Fruit fly (Drosophila melanogaster) whole organism, embryonic: ENCODE results near the gene CG31493.
A peak's percentile ranks its signal among the peaks of the same experiment; 100 is the strongest.

Source experiments
- Abd-B ChIP-seq: fragments of 200-800 bp; sonication (Bioruptor generic); optimal IDR thresholded peaks from 2 replicates; lab custom pipeline; 2018; ENCODE audit warnings: missing biosample characterization, mild to moderate bottlenecking, missing genetic modification characterization, moderate library complexity
- Adf1 ChIP-seq: fragments of 200-800 bp; sonication (Bioruptor generic); IDR thresholded peaks from 2 replicates; pipeline ENCODE4 v1.3.6; 2022; ENCODE audit warnings: missing biosample characterization, missing genetic modification characterization
- Aef1 ChIP-seq: fragments of 200-800 bp; sonication (Bioruptor generic); IDR thresholded peaks from 3 replicates; pipeline ENCODE4 v1.3.6; 2022; ENCODE audit warnings: missing biosample characterization, missing genetic modification characterization
- Antp ChIP-seq: fragments of 200-800 bp; sonication (Bioruptor generic); optimal IDR thresholded peaks from 3 replicates; lab custom pipeline; 2016; ENCODE audit warnings: missing biosample characterization, missing genetic modification characterization
- Bgb ChIP-seq: fragments of 200-800 bp; sonication (Bioruptor generic); IDR thresholded peaks from 2 replicates; pipeline ENCODE4 v1.3.6; 2022; ENCODE audit warnings: missing biosample characterization, missing genetic modification characterization; ENCODE audit not compliant: partially characterized antibody
- CG10321 ChIP-seq: fragments of 200-800 bp; sonication (Bioruptor generic); IDR thresholded peaks from 2 replicates; pipeline ENCODE4 v1.3.6; 2022; ENCODE audit warnings: missing biosample characterization, missing genetic modification characterization
- CG14014 ChIP-seq: fragments of 200-800 bp; sonication (Bioruptor generic); IDR thresholded peaks from 2 replicates; pipeline ENCODE4 v1.3.6; 2022; ENCODE audit warnings: missing biosample characterization, missing genetic modification characterization
- CG15479 ChIP-seq: fragments of 200-800 bp; sonication (Bioruptor generic); optimal IDR thresholded peaks from 3 replicates; lab custom pipeline; 2019; ENCODE audit warnings: missing biosample characterization, mild to moderate bottlenecking, missing genetic modification characterization, moderate library complexity
- CG15601 ChIP-seq: fragments of 200-800 bp; sonication (Bioruptor generic); optimal IDR thresholded peaks from 3 replicates; lab custom pipeline; 2019; ENCODE audit warnings: missing biosample characterization, mild to moderate bottlenecking, missing genetic modification characterization, moderate library complexity
- CG32767 ChIP-seq: fragments of 200-800 bp; sonication (Bioruptor generic); IDR thresholded peaks from 2 replicates; pipeline ENCODE4 v1.3.6; 2022; ENCODE audit warnings: missing biosample characterization, missing genetic modification characterization
- CG34422 ChIP-seq: fragments of 200-800 bp; sonication (Bioruptor generic); IDR thresholded peaks from 3 replicates; pipeline ENCODE4 v1.3.6; 2022; ENCODE audit warnings: missing biosample characterization, missing genetic modification characterization
- CG4360 ChIP-seq: fragments of 200-800 bp; sonication (Bioruptor generic); IDR thresholded peaks from 2 replicates; pipeline ENCODE4 v1.3.6; 2022; ENCODE audit warnings: missing biosample characterization, missing genetic modification characterization
- CG6683 ChIP-seq: fragments of 200-800 bp; sonication (Bioruptor generic); optimal IDR thresholded peaks from 2 replicates; lab custom pipeline; 2017; ENCODE audit warnings: missing biosample characterization, mild to moderate bottlenecking, missing genetic modification characterization, missing genetic modification reagents
- CG7271 ChIP-seq: fragments of 200-800 bp; sonication (Bioruptor generic); optimal IDR thresholded peaks from 2 replicates; lab custom pipeline; 2018; ENCODE audit warnings: missing biosample characterization, mild to moderate bottlenecking, missing genetic modification characterization, moderate library complexity
- CG8924 ChIP-seq: fragments of 200-800 bp; optimal IDR thresholded peaks from 3 replicates; lab custom pipeline; 2019; ENCODE audit warnings: missing biosample characterization, mild to moderate bottlenecking, missing genetic modification characterization, moderate library complexity
- Dad ChIP-seq: fragments of 200-800 bp; sonication (Bioruptor generic); optimal IDR thresholded peaks from 3 replicates; lab custom pipeline; 2016; ENCODE audit warnings: missing biosample characterization, missing genetic modification characterization
- Dp ChIP-seq: fragments of 200-800 bp; sonication (Bioruptor generic); optimal IDR thresholded peaks from 2 replicates; lab custom pipeline; 2018; ENCODE audit warnings: missing biosample characterization, mild to moderate bottlenecking, missing genetic modification characterization, moderate library complexity
- HLH4C ChIP-seq: fragments of 200-800 bp; sonication (Bioruptor generic); IDR thresholded peaks from 3 replicates; pipeline ENCODE4 v1.3.6; 2022; ENCODE audit warnings: missing biosample characterization, missing genetic modification characterization; ENCODE audit not compliant: partially characterized antibody
- MESR4 ChIP-seq: fragments of 200-800 bp; sonication (Bioruptor generic); optimal IDR thresholded peaks from 2 replicates; lab custom pipeline; 2018; ENCODE audit warnings: missing biosample characterization, mild to moderate bottlenecking, missing genetic modification characterization, moderate library complexity
- Med ChIP-seq: fragments of 200-800 bp; sonication (Bioruptor generic); peaks from one replicate; lab custom pipeline; 2016; ENCODE audit warnings: missing biosample characterization, missing genetic modification characterization, mild to moderate bottlenecking, inconsistent platforms, moderate library complexity
- Opbp ChIP-seq: fragments of 200-800 bp; sonication (Bioruptor generic); IDR thresholded peaks from 3 replicates; pipeline ENCODE4 v1.3.6; 2022; ENCODE audit warnings: missing biosample characterization, missing genetic modification characterization; ENCODE audit not compliant: partially characterized antibody
- YL-1 ChIP-seq: fragments of 200-800 bp; sonication (Bioruptor generic); optimal IDR thresholded peaks from 3 replicates; lab custom pipeline; 2017; ENCODE audit warnings: missing biosample characterization, mild to moderate bottlenecking, missing genetic modification characterization
- abd-A ChIP-seq: fragments of 200-800 bp; sonication (Bioruptor generic); optimal IDR thresholded peaks from 3 replicates; lab custom pipeline; 2019; ENCODE audit warnings: missing biosample characterization, mild to moderate bottlenecking, missing genetic modification characterization, moderate library complexity
- bbx ChIP-seq: fragments of 200-800 bp; sonication (Bioruptor generic); IDR thresholded peaks from 2 replicates; pipeline ENCODE4 v1.3.6; 2022; ENCODE audit warnings: missing biosample characterization, missing genetic modification characterization; ENCODE audit not compliant: partially characterized antibody
- cad ChIP-seq: fragments of >200 bp; optimal IDR thresholded peaks from 2 replicates; lab custom pipeline; 2017; ENCODE audit warnings: missing biosample characterization, missing genetic modification characterization
- cg ChIP-seq: fragments of 200-800 bp; sonication (Bioruptor generic); optimal IDR thresholded peaks from 3 replicates; lab custom pipeline; 2019; ENCODE audit warnings: missing biosample characterization, mild to moderate bottlenecking, missing genetic modification characterization, moderate library complexity
- chinmo ChIP-seq: fragments of 200-800 bp; sonication (Bioruptor generic); IDR thresholded peaks from 4 replicates; pipeline ENCODE4 v1.3.6; 2022; ENCODE audit warnings: missing biosample characterization, missing genetic modification characterization; ENCODE audit not compliant: partially characterized antibody
- crol ChIP-seq: fragments of 200-800 bp; sonication (Bioruptor generic); IDR thresholded peaks from 2 replicates; pipeline ENCODE4 v1.3.6; 2022; ENCODE audit warnings: missing biosample characterization, missing genetic modification characterization
- ewg ChIP-seq: fragments of 200-800 bp; sonication (Bioruptor generic); optimal IDR thresholded peaks from 3 replicates; lab custom pipeline; 2017; ENCODE audit warnings: mild to moderate bottlenecking, missing biosample characterization, missing genetic modification reagents, missing genetic modification characterization
- kay ChIP-seq: fragments of 200-800 bp; sonication (Bioruptor generic); optimal IDR thresholded peaks from 2 replicates; lab custom pipeline; 2016; ENCODE audit warnings: missing biosample characterization, missing genetic modification characterization
- klu ChIP-seq: fragments of 200-800 bp; sonication (Bioruptor generic); IDR thresholded peaks from 2 replicates; pipeline ENCODE4 v1.3.6; 2022; ENCODE audit warnings: missing biosample characterization, missing genetic modification characterization
- kni ChIP-seq: fragments of 200-800 bp; sonication (Bioruptor generic); optimal IDR thresholded peaks from 3 replicates; lab custom pipeline; 2017; ENCODE audit warnings: mild to moderate bottlenecking, missing biosample characterization, missing genetic modification reagents, missing genetic modification characterization
- lab ChIP-seq: fragments of 200-800 bp; sonication (Bioruptor generic); optimal IDR thresholded peaks from 3 replicates; lab custom pipeline; 2017; ENCODE audit warnings: missing biosample characterization, missing genetic modification characterization, mild to moderate bottlenecking, moderate library complexity, missing genetic modification reagents
- luna ChIP-seq: fragments of 200-800 bp; sonication (Bioruptor generic); optimal IDR thresholded peaks from 2 replicates; lab custom pipeline; 2016; ENCODE audit warnings: missing biosample characterization, missing genetic modification characterization
- nerfin-1 ChIP-seq: fragments of 200-800 bp; sonication (Bioruptor generic); optimal IDR thresholded peaks from 3 replicates; lab custom pipeline; 2019; ENCODE audit warnings: missing biosample characterization, mild to moderate bottlenecking, missing genetic modification characterization, moderate library complexity
- onecut ChIP-seq: fragments of 200-800 bp; sonication (Bioruptor generic); IDR thresholded peaks from 2 replicates; pipeline ENCODE4 v1.3.6; 2022; ENCODE audit warnings: missing biosample characterization, missing genetic modification characterization
- pros ChIP-seq: fragments of 200-800 bp; sonication (Bioruptor generic); optimal IDR thresholded peaks from 3 replicates; lab custom pipeline; 2019; ENCODE audit warnings: missing biosample characterization, mild to moderate bottlenecking, missing genetic modification characterization, moderate library complexity
- repo ChIP-seq: fragments of 200-800 bp; sonication (Bioruptor generic); optimal IDR thresholded peaks from 2 replicates; lab custom pipeline; 2016; ENCODE audit warnings: missing biosample characterization, missing genetic modification characterization
- rib ChIP-seq: fragments of 200-800 bp; sonication (Bioruptor generic); IDR thresholded peaks from 2 replicates; pipeline ENCODE4 v1.3.6; 2022; ENCODE audit warnings: missing biosample characterization, missing genetic modification characterization
- seq ChIP-seq: fragments of 200-800 bp; sonication (Bioruptor generic); IDR thresholded peaks from 2 replicates; pipeline ENCODE4 v1.3.6; 2022; ENCODE audit warnings: missing biosample characterization, missing genetic modification characterization
- slp2 ChIP-seq: fragments of 200-800 bp; sonication (Bioruptor generic); optimal IDR thresholded peaks from 2 replicates; lab custom pipeline; 2016; ENCODE audit warnings: missing biosample characterization, missing genetic modification characterization
- so ChIP-seq: fragments of 200-800 bp; sonication (Bioruptor generic); IDR thresholded peaks from 3 replicates; pipeline ENCODE4 v1.3.6; 2022; ENCODE audit warnings: missing biosample characterization, missing genetic modification characterization
- ttk ChIP-seq: fragments of 200-800 bp; sonication (Bioruptor generic); IDR thresholded peaks from 2 replicates; pipeline ENCODE4 v2.1.2; 2022; ENCODE audit warnings: missing biosample characterization, missing genetic modification characterization
- zf30C ChIP-seq: fragments of 200-800 bp; sonication (Bioruptor generic); optimal IDR thresholded peaks from 3 replicates; lab custom pipeline; 2018; ENCODE audit warnings: missing biosample characterization, mild to moderate bottlenecking, missing genetic modification characterization

CG31493 gene

DNA sequence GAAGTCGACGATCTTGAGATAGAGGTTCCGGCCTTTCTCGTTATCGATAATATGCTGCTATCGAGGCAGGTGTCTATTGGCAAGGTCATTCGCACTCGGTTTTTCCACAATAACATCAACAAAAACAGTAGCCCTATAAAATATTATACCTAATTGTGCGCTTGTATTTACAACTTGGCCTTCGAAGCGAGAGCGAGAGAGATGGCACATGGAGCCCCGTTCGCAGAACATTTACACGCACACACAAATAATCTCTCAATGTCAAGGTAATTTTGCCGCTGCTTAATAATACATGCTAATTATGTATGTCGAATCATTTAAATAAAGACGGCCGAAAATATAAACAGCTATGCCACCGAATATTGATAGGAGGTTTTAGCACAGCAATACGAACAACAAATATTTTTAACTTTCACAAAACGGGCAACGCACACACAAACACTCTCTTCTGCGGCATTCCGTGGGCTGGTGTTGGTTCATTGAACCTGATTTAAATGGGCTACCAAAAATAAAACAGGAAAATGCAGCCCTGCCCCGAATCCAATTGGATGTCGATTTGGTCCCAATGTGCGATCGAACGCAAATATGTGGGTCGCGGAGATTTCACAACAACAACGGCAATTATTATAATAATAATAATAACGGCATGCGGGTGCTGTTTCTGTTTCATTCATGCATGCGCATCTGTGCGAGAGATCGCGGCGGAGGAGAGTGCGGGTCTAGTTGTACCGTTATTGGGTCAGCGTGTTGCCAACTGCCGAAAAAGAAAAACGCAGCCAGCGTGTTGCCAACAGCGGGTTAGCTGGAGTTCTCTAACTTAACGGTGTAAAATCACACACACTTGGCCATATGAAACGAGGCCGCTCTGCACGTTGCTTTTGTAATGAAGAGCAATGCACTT, 8.9 kb upstream of the CG31493 start (continued):
- TF ChIP-seq cad: no peak
- peak; percentile 36 for TF ChIP-seq CG8924 (tag; lab: Kevin White, UChicago)
- TF ChIP-seq rib (GFP tag; lab: Robert Waterston, UW): 0 out of 2 replicates have a peak, but pooled peaks have one; percentile 11
- TF ChIP-seq repo: no peak
- no peak for TF ChIP-seq Antp
- TF ChIP-seq zf30C (GFP tag; lab: Kevin White, UChicago): no peak
- no peak for TF ChIP-seq slp2 (GFP tag; lab: Kevin White, UChicago)
- TF ChIP-seq klu: no peak

DNA sequence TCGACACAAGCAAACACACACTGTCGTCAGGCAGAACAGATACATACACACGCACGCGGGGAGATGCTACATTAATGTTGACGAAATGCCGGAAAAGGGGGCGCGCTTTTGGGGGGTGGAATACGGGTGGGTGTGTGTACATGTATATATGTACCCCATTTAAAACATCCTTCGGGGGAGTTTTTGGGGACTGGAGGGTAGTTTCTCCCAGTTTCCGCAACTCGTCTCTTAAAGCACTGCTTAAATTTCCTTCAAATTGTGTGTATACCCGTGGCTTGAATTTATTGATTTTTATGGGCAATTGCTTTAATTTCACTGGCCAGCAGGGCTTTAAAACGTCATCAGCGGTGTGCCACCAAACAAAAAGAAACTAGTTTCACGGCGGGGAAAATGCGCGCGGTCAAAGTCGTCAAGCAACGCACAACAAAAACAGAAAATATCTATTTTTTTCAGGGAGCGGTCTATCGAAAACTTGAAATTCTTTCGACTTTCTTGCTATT, 8.2 kb upstream of the CG31493 start:
- TF ChIP-seq HLH4C (GFP tag; lab: Robert Waterston, UW) (peak; percentile 10; the same call in 1 of the 3 replicates), YL-1 (GFP tag; lab: Kevin White, UChicago) (no peak), Med (peak; percentile 51), luna (GFP tag; lab: Kevin White, UChicago) (no peak), CG32767 (GFP tag; lab: Robert Waterston, UW) (peak; percentile 74; the same call in 1 of the 2 replicates), crol (GFP tag; lab: Robert Waterston, UW) (peak; percentile 63), Adf1 (GFP tag; lab: Robert Waterston, UW) (no peak), kni (peak; percentile 85), seq (GFP tag; lab: Robert Waterston, UW) (0 out of 2 replicates have a peak, but pooled peaks have one; percentile 12), ttk (GFP tag; lab: Robert Waterston, UW) (peak; percentile 36; the same call in 1 of the 2 replicates), kay (GFP tag; lab: Kevin White, UChicago) (no peak), onecut (GFP tag; lab: Robert Waterston, UW) (peak; percentile 97), abd-A (tag; lab: Kevin White, UChicago) (peak; percentile 4)

DNA sequence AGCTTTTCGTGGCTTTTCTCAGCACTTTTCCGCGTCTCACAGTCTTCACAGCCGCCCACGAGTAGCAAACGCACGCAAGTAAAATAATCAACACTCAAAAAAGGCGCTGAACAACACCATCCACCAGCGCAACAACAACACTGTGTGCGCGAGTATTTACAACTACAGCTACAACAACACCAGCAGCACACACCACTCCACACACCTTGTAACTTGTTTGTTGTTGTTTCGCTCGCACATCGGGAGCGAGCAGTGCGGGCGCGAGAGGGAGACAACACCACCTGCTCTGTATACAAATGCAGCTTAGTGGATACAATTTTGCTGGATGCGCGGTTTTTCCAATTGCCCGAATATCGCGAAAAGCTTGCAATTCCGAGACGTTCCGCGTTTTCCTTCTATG, 7.7 kb upstream of the CG31493 start:
- TF ChIP-seq cg (peak; percentile 92), Abd-B (GFP tag; lab: Kevin White, UChicago) (no peak), CG15601 (tag; lab: Kevin White, UChicago) (no peak), Aef1 (GFP tag; lab: Robert Waterston, UW) (peak; percentile 77), Dad (GFP tag; lab: Kevin White, UChicago) (no peak), chinmo (GFP tag; lab: Robert Waterston, UW) (peak; percentile 90), CG4360 (GFP tag; lab: Robert Waterston, UW) (peak; percentile 100), bbx (GFP tag; lab: Robert Waterston, UW) (peak; percentile 8; the same call in 1 of the 2 replicates), CG6683 (GFP tag; lab: Kevin White, UChicago) (no peak), lab (no peak), seq (GFP tag; lab: Robert Waterston, UW) (peak; percentile 23; the same call in 1 of the 2 replicates), CG34422 (GFP tag; lab: Robert Waterston, UW) (0 out of 3 replicates have a peak, but pooled peaks have one; percentile 67), so (0 out of 3 replicates have a peak, but pooled peaks have one; percentile 3), ewg (GFP tag; lab: Kevin White, UChicago) (peak; percentile 20), CG15479 (GFP tag; lab: Kevin White, UChicago) (peak; percentile 88), pros (peak; percentile 35), CG10321 (GFP tag; lab: Robert Waterston, UW) (peak; percentile 95), Dp (GFP tag; lab: Kevin White, UChicago) (peak; percentile 8), nerfin-1 (tag; lab: Kevin White, UChicago) (peak; percentile 83), CG7271 (tag; lab: Kevin White, UChicago) (no peak), Bgb (GFP tag; lab: Robert Waterston, UW) (peak; percentile 8; the same call in 1 of the 2 replicates), MESR4 (GFP tag; lab: Kevin White, UChicago) (peak; percentile 91), Opbp (GFP tag; lab: Robert Waterston, UW) (peak; percentile 20; the same call in 2 of the 3 replicates), CG14014 (no peak)
